Worm (Caenorhabditis elegans): ENCODE results near the gene elo-3.

elo-3 gene

DNA sequence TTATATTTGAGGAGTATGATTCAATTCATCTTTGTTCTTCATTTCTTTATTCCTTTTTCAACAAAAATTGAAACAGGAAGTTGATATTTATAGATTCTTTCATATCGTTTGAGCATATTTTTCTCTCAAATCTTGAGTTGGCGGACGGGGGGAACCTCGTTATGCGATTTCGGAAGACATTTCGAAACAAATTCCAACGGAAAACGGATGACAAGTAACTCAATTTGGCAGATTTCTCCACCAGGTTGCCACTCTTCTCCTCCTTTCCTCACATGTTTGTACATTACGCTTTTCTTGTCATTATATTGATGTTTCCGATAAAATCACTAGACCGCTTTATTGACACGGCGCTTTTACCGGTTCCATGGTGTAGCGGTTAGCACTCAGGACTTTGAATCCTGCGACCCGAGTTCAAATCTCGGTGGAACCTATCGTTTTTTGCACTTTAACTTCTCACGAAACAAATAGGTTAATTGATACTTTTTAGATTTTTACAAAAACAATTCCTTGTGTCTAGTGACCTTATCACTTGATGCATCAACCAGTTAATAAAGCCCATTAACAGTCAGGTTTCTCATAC is 37.5 kb downstream of the elo-3 start:
- peak; percentile 79; the same call in 1 of the 2 replicates for TF ChIP-seq lin-26 (GFP tag; IDR thresholded peaks at IDR 0.05)
- TF ChIP-seq D2030.7 (GFP tag; IDR thresholded peaks at IDR 0.05) = 0 out of 2 replicates have a peak, but pooled peaks have one; percentile 32
- TF ChIP-seq ztf-25 (GFP tag; IDR thresholded peaks at IDR 0.05) = 0 out of 2 replicates have a peak, but pooled peaks have one; percentile 9
- peak; percentile 39 for TF ChIP-seq F23B12.7 (tag; optimal IDR thresholded peaks at IDR 0.05; ENCODE audit: insufficient read depth)
- peak; percentile 54 for TF ChIP-seq snpc-4 (GFP tag; optimal IDR thresholded peaks at IDR 0.05)
- TF ChIP-seq snpc-4 (tag; optimal IDR thresholded peaks at IDR 0.05) = peak in 2 of 4 experiments; percentile 57 to 74
- TF ChIP-seq nfya-2 (GFP tag; IDR thresholded peaks at IDR 0.05) = no peak
- TF ChIP-seq pbrm-1 (GFP tag; IDR thresholded peaks at IDR 0.05) = no peak
- peak; percentile 91 for TF ChIP-seq tbp1 (GFP tag; optimal IDR thresholded peaks at IDR 0.05)
- peak; percentile 54 for TF ChIP-seq him-1 (tag; optimal IDR thresholded peaks at IDR 0.05)
- peak; percentile 63 for TF ChIP-seq B0261.1 (tag; optimal IDR thresholded peaks at IDR 0.05)
- TF ChIP-seq die-1 (tag; optimal IDR thresholded peaks at IDR 0.05) = peak; percentile 37
- peak; percentile 29 for TF ChIP-seq snpc-1.3 (tag; optimal IDR thresholded peaks at IDR 0.05; ENCODE audit: insufficient read depth)
- peak; percentile 67 for TF ChIP-seq rpc-1 (optimal IDR thresholded peaks at IDR 0.05)
- peak; percentile 84 for TF ChIP-seq rpc-1 (tag; optimal IDR thresholded peaks at IDR 0.05)
- no peak for TF ChIP-seq mcd-1 (GFP tag; IDR thresholded peaks at IDR 0.05)
- TF ChIP-seq Y53G8AR.9 (GFP tag; conservative IDR thresholded peaks at IDR 0.05) = no peak
- peak; percentile 8 for TF ChIP-seq lsy-27 (tag; optimal IDR thresholded peaks at IDR 0.05; ENCODE audit: borderline replicate concordance, insufficient read depth)

- TF ChIP-seq F37B4.10 (GFP tag; IDR thresholded peaks at IDR 0.05) (no peak), nfya-2 (GFP tag; IDR thresholded peaks at IDR 0.05) (no peak), efl-1 (GFP tag; optimal IDR thresholded peaks at IDR 0.05) (no peak), ZK185.1 (tag; optimal IDR thresholded peaks at IDR 0.05; ENCODE audit: poor library complexity, severe bottlenecking) (no peak)
These were observed 39.1 kb downstream of the elo-3 start, which contains the start of gene C06E4.2 for ce11 chrIV:7276661-7277060. TSS of gene C06E4.2 (plus strand) at chrIV:7276961.

- no peak for TF ChIP-seq egrh-3 (GFP tag; IDR thresholded peaks at IDR 0.05)
- TF ChIP-seq rpc-1 (optimal IDR thresholded peaks at IDR 0.05) = no peak
- no peak for TF ChIP-seq rpc-1 (tag; optimal IDR thresholded peaks at IDR 0.05)
- TF ChIP-seq snpc-4 (GFP tag; optimal IDR thresholded peaks at IDR 0.05) = no peak
- no peak for TF ChIP-seq snpc-4 (tag; optimal IDR thresholded peaks at IDR 0.05)
- TF ChIP-seq nhr-90 (tag; optimal IDR thresholded peaks at IDR 0.05) = no peak
These were observed 45.4 kb downstream of the elo-3 start, which contains the start of gene C06E4.1 for ce11 chrIV:7282957-7283356. TSS of gene C06E4.1 (plus strand) at chrIV:7283257.

DNA sequence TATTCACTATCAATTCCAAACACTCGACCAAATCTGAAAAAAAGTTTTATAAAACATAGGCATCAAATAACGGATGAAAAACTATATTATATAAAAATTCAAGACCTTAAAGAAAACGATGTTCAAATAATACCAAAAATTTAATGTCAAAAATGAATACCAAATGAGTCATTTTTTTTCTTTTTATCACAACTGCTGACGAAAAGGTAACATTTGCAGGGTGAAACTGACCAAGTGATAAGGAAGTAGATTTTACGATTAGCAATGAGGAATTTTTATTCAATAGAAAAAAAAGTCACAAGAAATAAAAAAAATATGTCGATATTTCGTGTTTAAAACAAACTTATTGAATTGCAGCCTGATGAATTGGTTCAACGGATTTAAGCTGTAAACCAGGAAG is 48.3 kb downstream of the elo-3 start, which contains the start of gene C06E4.8:
Gene C06E4.8 (minus strand): TSS at position 37 of the 400 bp plus-strand sequence.
- TF ChIP-seq Y56A3A.18 (GFP tag; IDR thresholded peaks at IDR 0.05) (no peak), nhr-179 (tag; optimal IDR thresholded peaks at IDR 0.05) (no peak), ceh-40 (GFP tag; IDR thresholded peaks at IDR 0.05) (no peak), lsl-1 (GFP tag; optimal IDR thresholded peaks at IDR 0.05) (no peak), ets-4 (GFP tag; optimal IDR thresholded peaks at IDR 0.05) (no peak), lag-1 (GFP tag; IDR thresholded peaks at IDR 0.05) (no peak), sptf-2 (GFP tag; optimal IDR thresholded peaks at IDR 0.05) (no peak), zim-3 (tag; optimal IDR thresholded peaks at IDR 0.05) (no peak), ceh-100 (GFP tag; IDR thresholded peaks at IDR 0.05) (no peak), nfya-2 (GFP tag; IDR thresholded peaks at IDR 0.05) (no peak), C06A6.2 (GFP tag; conservative IDR thresholded peaks at IDR 0.05) (no peak), mes-4 (tag; optimal IDR thresholded peaks at IDR 0.05) (no peak), let-607 (tag; optimal IDR thresholded peaks at IDR 0.05) (no peak), snpc-3.4 (tag; optimal IDR thresholded peaks at IDR 0.05) (no peak), tlf-1 (GFP tag; optimal IDR thresholded peaks at IDR 0.05) (no peak), unc-130 (GFP tag; optimal IDR thresholded peaks at IDR 0.05) (no peak), B0019.2 (GFP tag; conservative IDR thresholded peaks at IDR 0.05) (no peak), madf-6 (GFP tag; IDR thresholded peaks at IDR 0.05) (no peak)
